Fruit fly (Drosophila melanogaster): ENCODE results near the gene Rac1.

Rac1 gene

DNA sequence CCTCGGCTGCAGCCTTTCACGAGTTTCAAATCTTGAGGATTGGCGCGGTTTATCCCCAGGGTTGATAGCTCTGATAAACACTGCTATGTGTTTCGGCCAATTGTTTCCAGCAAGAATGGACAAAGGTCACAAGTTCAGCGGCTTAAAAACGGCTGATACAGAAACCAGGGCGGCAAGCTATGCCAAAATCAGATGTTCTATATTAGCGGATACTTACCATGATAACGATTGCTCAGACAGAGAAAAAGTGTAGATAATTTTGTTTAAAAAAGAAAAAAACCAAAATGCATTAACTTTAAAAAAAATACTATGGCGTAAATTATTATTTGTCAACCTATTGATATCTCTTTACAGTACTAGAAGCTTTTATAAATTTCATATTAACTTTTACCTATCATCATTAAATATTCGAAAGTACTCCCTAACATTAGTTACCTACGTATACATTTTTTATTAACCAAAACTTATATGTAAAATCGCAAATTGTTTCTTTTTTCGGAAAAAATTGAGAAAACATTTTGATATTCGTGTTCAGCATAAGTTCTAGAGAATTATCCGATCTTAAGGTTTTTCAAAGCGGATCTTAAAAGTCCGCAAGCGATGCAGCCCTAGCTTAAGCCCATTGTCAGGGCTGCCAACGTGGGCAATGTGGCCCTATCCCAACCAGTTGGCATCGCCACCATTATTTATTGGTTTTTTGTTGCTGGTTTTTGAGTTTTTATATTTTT, 10.7 kb upstream of the Rac1 start, which contains the start of the genes sturkopf and Herc4 (continued):
- no peak for TF ChIP-seq CG5953 (GFP tag; IDR thresholded peaks at IDR 0.05)
- TF ChIP-seq Sin3A (optimal IDR thresholded peaks at IDR 0.05): peak; percentile 5
- TF ChIP-seq Elba2 (GFP tag; optimal IDR thresholded peaks at IDR 0.05): no peak
- 0 out of 2 replicates have a peak, but pooled peaks have one; percentile 9 for TF ChIP-seq chm (GFP tag; IDR thresholded peaks at IDR 0.05)
- TF ChIP-seq CG11696 (GFP tag; IDR thresholded peaks at IDR 0.05): no peak
- no peak for TF ChIP-seq Awh (GFP tag; IDR thresholded peaks at IDR 0.05)
- TF ChIP-seq chinmo (GFP tag; IDR thresholded peaks at IDR 0.05; ENCODE audit: partially characterized antibody): no peak
- TF ChIP-seq Ptx1 (GFP tag; IDR thresholded peaks at IDR 0.05): peak; percentile 57
- no peak for TF ChIP-seq Sox100B (GFP tag; optimal IDR thresholded peaks at IDR 0.05)
- peak in 1 of 2 experiments; percentile 100 for TF ChIP-seq Hr78 (GFP tag; optimal IDR thresholded peaks at IDR 0.05)
- TF ChIP-seq CG10366 (GFP tag; IDR thresholded peaks at IDR 0.05): peak; percentile 54
- 0 out of 2 replicates have a peak, but pooled peaks have one; percentile 7 for TF ChIP-seq CG1024 (GFP tag; IDR thresholded peaks at IDR 0.05)
- peak; percentile 77 for TF ChIP-seq CG4617 (GFP tag; optimal IDR thresholded peaks at IDR 0.05; ENCODE audit: borderline replicate concordance)
- TF ChIP-seq CG4328 (GFP tag; optimal IDR thresholded peaks at IDR 0.05): peak; percentile 58
- no peak; the same call in 2 of the 3 replicates for TF ChIP-seq croc (GFP tag; conservative IDR thresholded peaks at IDR 0.05)
- TF ChIP-seq Nf-YB (GFP tag; optimal IDR thresholded peaks at IDR 0.05): peak; percentile 49
- peak; percentile 78 for TF ChIP-seq CG13624 (GFP tag; optimal IDR thresholded peaks at IDR 0.05)
- TF ChIP-seq CG12236 (GFP tag; optimal IDR thresholded peaks at IDR 0.05): no peak
- TF ChIP-seq CG1233 (GFP tag; optimal IDR thresholded peaks at IDR 0.05): peak; percentile 59
- no peak for TF ChIP-seq CG1832 (GFP tag; optimal IDR thresholded peaks at IDR 0.05)
- TF ChIP-seq unpg (GFP tag; optimal IDR thresholded peaks at IDR 0.05): peak; percentile 64
- TF ChIP-seq Doc3 (GFP tag; IDR thresholded peaks at IDR 0.05; ENCODE audit: partially characterized antibody): no peak
- peak; percentile 19 for TF ChIP-seq CG10462 (GFP tag; optimal IDR thresholded peaks at IDR 0.05)
- no peak for TF ChIP-seq Kr (GFP tag; optimal IDR thresholded peaks at IDR 0.05)
- no peak for TF ChIP-seq Deaf1 (tag; optimal IDR thresholded peaks at IDR 0.05)
- no peak for TF ChIP-seq CG3995 (GFP tag; optimal IDR thresholded peaks at IDR 0.05)
- TF ChIP-seq CG6813 (GFP tag; optimal IDR thresholded peaks at IDR 0.05): no peak
- TF ChIP-seq gcm (GFP tag; optimal IDR thresholded peaks at IDR 0.05): peak; percentile 60
- no peak for TF ChIP-seq CG14050 (GFP tag; IDR thresholded peaks at IDR 0.05)
- no peak for TF ChIP-seq CG9797 (GFP tag; optimal IDR thresholded peaks at IDR 0.05)
- TF ChIP-seq slou (GFP tag; optimal IDR thresholded peaks at IDR 0.05): peak; percentile 44
- peak; percentile 59 for TF ChIP-seq chn (GFP tag; optimal IDR thresholded peaks at IDR 0.05)
- no peak for TF ChIP-seq CG31224 (GFP tag; IDR thresholded peaks at IDR 0.05)
- no peak for TF ChIP-seq CG11093 (GFP tag; IDR thresholded peaks at IDR 0.05)
- peak; percentile 85 for TF ChIP-seq vfl (GFP tag; optimal IDR thresholded peaks at IDR 0.05)
- TF ChIP-seq NFAT (GFP tag; IDR thresholded peaks at IDR 0.05): peak; percentile 77
- TF ChIP-seq CG12071 (GFP tag; optimal IDR thresholded peaks at IDR 0.05): no peak
- peak; percentile 41 for TF ChIP-seq fd3F (GFP tag; optimal IDR thresholded peaks at IDR 0.05)
- peak; percentile 13 for TF ChIP-seq CG17359 (tag; optimal IDR thresholded peaks at IDR 0.05)
- no peak for TF ChIP-seq eve (GFP tag; optimal IDR thresholded peaks at IDR 0.05)
- peak; percentile 42 for TF ChIP-seq CG4820 (GFP tag; optimal IDR thresholded peaks at IDR 0.05)
- peak; percentile 51 for TF ChIP-seq CG13894 (tag; optimal IDR thresholded peaks at IDR 0.05)
- TF ChIP-seq ewg (GFP tag; optimal IDR thresholded peaks at IDR 0.05): peak; percentile 38
- no peak for TF ChIP-seq Ravus (GFP tag; IDR thresholded peaks at IDR 0.05)
- TF ChIP-seq CG3407 (GFP tag; optimal IDR thresholded peaks at IDR 0.05): peak; percentile 69
- peak; percentile 94 for TF ChIP-seq CG17361 (GFP tag; IDR thresholded peaks at IDR 0.05)
- peak; percentile 73 for TF ChIP-seq CG8944 (GFP tag; optimal IDR thresholded peaks at IDR 0.05)
- TF ChIP-seq CG43689 (GFP tag; IDR thresholded peaks at IDR 0.05): no peak
- TF ChIP-seq ATbp (GFP tag; optimal IDR thresholded peaks at IDR 0.05): peak; percentile 48
- TF ChIP-seq NC2α (GFP tag; optimal IDR thresholded peaks at IDR 0.05): peak; percentile 22

Data from whole organism, embryonic.